Worm (Caenorhabditis elegans) whole organism, mixed stage, embryonic: Measurements from ENCODE around the gene scb-1.
A peak's percentile ranks its signal among the peaks of the same experiment; 100 is the strongest.

Source experiments
- bed-3 ChIP-seq: fragments of 200-800 bp; sonication (Bioruptor generic); optimal IDR thresholded peaks from 3 replicates; lab custom pipeline; 2018; ENCODE audit warnings: mild to moderate bottlenecking, missing genetic modification characterization, moderate library complexity, missing compliant biosample characterization
- blmp-1 ChIP-seq: fragments of 150-350 bp; optimal IDR thresholded peaks from 2 replicates; lab custom pipeline; 2014; ENCODE audit warnings: missing biosample characterization, missing genetic modification characterization
- ceh-39 ChIP-seq: fragments of 150-350 bp; optimal IDR thresholded peaks from 2 replicates; lab custom pipeline; 2014; ENCODE audit warnings: missing biosample characterization, missing genetic modification characterization
- ceh-43 ChIP-seq: fragments of 200-800 bp; sonication (Bioruptor generic); optimal IDR thresholded peaks from 2 replicates; lab custom pipeline; 2018; ENCODE audit warnings: mild to moderate bottlenecking, missing genetic modification characterization, moderate library complexity, missing compliant biosample characterization
- ceh-83 ChIP-seq: fragments of 200-800 bp; sonication (Bioruptor generic); optimal IDR thresholded peaks from 2 replicates; lab custom pipeline; 2018; ENCODE audit warnings: mild to moderate bottlenecking, missing genetic modification characterization, missing compliant biosample characterization
- ces-1 ChIP-seq: fragments of 150-350 bp; optimal IDR thresholded peaks from 2 replicates; lab custom pipeline; 2014; ENCODE audit warnings: missing biosample characterization, missing genetic modification reagents, missing genetic modification characterization
- cnd-1 ChIP-seq: fragments of 200-800 bp; sonication (Bioruptor generic); optimal IDR thresholded peaks from 2 replicates; lab custom pipeline; 2018; ENCODE audit warnings: mild to moderate bottlenecking, missing genetic modification characterization, missing compliant biosample characterization
- drap-1 ChIP-seq: fragments of 200-800 bp; sonication (Bioruptor generic); optimal IDR thresholded peaks from 3 replicates; lab custom pipeline; 2018; ENCODE audit warnings: mild to moderate bottlenecking, missing genetic modification characterization, missing compliant biosample characterization
- elt-1 ChIP-seq: sonication (generic microtip); optimal IDR thresholded peaks from 2 replicates; lab custom pipeline; 2017; ENCODE audit warnings: missing genetic modification characterization, mild to moderate bottlenecking, missing compliant biosample characterization, antibody characterized with exemption, moderate library complexity, borderline replicate concordance; ENCODE audit not compliant: insufficient read depth
- elt-3 ChIP-seq: fragments of 150-350 bp; optimal IDR thresholded peaks from 2 replicates; lab custom pipeline; 2014; ENCODE audit warnings: missing biosample characterization, missing genetic modification characterization
- flh-1 ChIP-seq: fragments of 200-800 bp; sonication (Bioruptor generic); optimal IDR thresholded peaks from 2 replicates; lab custom pipeline; 2018; ENCODE audit warnings: mild to moderate bottlenecking, missing genetic modification characterization, moderate library complexity, missing compliant biosample characterization
- ham-2 ChIP-seq: fragments of 200-800 bp; sonication (Bioruptor generic); optimal IDR thresholded peaks from 2 replicates; lab custom pipeline; 2018; ENCODE audit warnings: mild to moderate bottlenecking, missing genetic modification characterization, missing compliant biosample characterization
- hlh-1 ChIP-seq: fragments of 150-350 bp; optimal IDR thresholded peaks from 2 replicates; lab custom pipeline; 2014; ENCODE audit warnings: missing biosample characterization, missing genetic modification reagents, missing genetic modification characterization
- lin-13 ChIP-seq: fragments of 150-350 bp; optimal IDR thresholded peaks from 2 replicates; lab custom pipeline; 2014; ENCODE audit warnings: missing biosample characterization, missing genetic modification characterization
- lin-32 ChIP-seq: fragments of 200-800 bp; sonication (Bioruptor generic); optimal IDR thresholded peaks from 2 replicates; lab custom pipeline; 2018; ENCODE audit warnings: mild to moderate bottlenecking, missing genetic modification characterization, missing compliant biosample characterization
- lsy-2 ChIP-seq: fragments of 150-350 bp; optimal IDR thresholded peaks from 2 replicates; lab custom pipeline; 2014; ENCODE audit warnings: missing biosample characterization, missing genetic modification characterization
- mab-5 ChIP-seq: fragments of 150-350 bp; optimal IDR thresholded peaks from 2 replicates; lab custom pipeline; 2014; ENCODE audit warnings: missing biosample characterization, missing genetic modification characterization
- mep-1 ChIP-seq: fragments of 150-350 bp; optimal IDR thresholded peaks from 2 replicates; lab custom pipeline; 2017; ENCODE audit warnings: missing biosample characterization, missing genetic modification reagents, missing genetic modification characterization, inconsistent platforms
- mls-2 ChIP-seq: sonication (generic microtip); optimal IDR thresholded peaks from 2 replicates; lab custom pipeline; 2016; ENCODE audit warnings: mild to moderate bottlenecking, missing genetic modification characterization, moderate library complexity, missing compliant biosample characterization
- nhr-12 ChIP-seq: fragments of 150-350 bp; optimal IDR thresholded peaks from 2 replicates; lab custom pipeline; 2014; ENCODE audit warnings: missing biosample characterization, missing genetic modification characterization
- nhr-237 ChIP-seq: fragments of 150-350 bp; optimal IDR thresholded peaks from 2 replicates; lab custom pipeline; 2014; ENCODE audit warnings: missing biosample characterization, missing genetic modification characterization
- nhr-28 ChIP-seq: fragments of 150-350 bp; optimal IDR thresholded peaks from 2 replicates; lab custom pipeline; 2014; ENCODE audit warnings: missing biosample characterization, missing genetic modification characterization
- nhr-76 ChIP-seq: sonication (generic microtip); optimal IDR thresholded peaks from 2 replicates; lab custom pipeline; 2017; ENCODE audit warnings: missing biosample characterization, missing genetic modification characterization
- sem-2 ChIP-seq: fragments of 200-800 bp; sonication (Bioruptor generic); optimal IDR thresholded peaks from 2 replicates; lab custom pipeline; 2018; ENCODE audit warnings: mild to moderate bottlenecking, missing genetic modification characterization, missing compliant biosample characterization
- sptf-1 ChIP-seq: sonication (generic microtip); optimal IDR thresholded peaks from 2 replicates; lab custom pipeline; 2017; ENCODE audit warnings: mild to moderate bottlenecking, missing genetic modification characterization, moderate library complexity, missing compliant biosample characterization
- tbx-8 ChIP-seq: fragments of 200-800 bp; sonication (Bioruptor generic); optimal IDR thresholded peaks from 2 replicates; lab custom pipeline; 2018; ENCODE audit warnings: mild to moderate bottlenecking, missing genetic modification characterization, moderate library complexity, missing compliant biosample characterization
- unc-120 ChIP-seq: sonication (generic microtip); optimal IDR thresholded peaks from 2 replicates; lab custom pipeline; 2017; ENCODE audit warnings: missing genetic modification characterization, missing compliant biosample characterization; ENCODE audit not compliant: poor library complexity, severe bottlenecking
- unc-62 ChIP-seq: fragments of 150-350 bp; optimal IDR thresholded peaks from 2 replicates; lab custom pipeline; 2014; ENCODE audit warnings: missing biosample characterization, missing genetic modification reagents, missing genetic modification characterization
- zip-8 ChIP-seq: fragments of 150-350 bp; optimal IDR thresholded peaks from 2 replicates; lab custom pipeline; 2014; ENCODE audit warnings: missing biosample characterization, missing genetic modification characterization
- ztf-11 ChIP-seq: fragments of 150-350 bp; optimal IDR thresholded peaks from 2 replicates; lab custom pipeline; 2014; ENCODE audit warnings: missing biosample characterization, missing genetic modification characterization

The scb-1 gene

DNA sequence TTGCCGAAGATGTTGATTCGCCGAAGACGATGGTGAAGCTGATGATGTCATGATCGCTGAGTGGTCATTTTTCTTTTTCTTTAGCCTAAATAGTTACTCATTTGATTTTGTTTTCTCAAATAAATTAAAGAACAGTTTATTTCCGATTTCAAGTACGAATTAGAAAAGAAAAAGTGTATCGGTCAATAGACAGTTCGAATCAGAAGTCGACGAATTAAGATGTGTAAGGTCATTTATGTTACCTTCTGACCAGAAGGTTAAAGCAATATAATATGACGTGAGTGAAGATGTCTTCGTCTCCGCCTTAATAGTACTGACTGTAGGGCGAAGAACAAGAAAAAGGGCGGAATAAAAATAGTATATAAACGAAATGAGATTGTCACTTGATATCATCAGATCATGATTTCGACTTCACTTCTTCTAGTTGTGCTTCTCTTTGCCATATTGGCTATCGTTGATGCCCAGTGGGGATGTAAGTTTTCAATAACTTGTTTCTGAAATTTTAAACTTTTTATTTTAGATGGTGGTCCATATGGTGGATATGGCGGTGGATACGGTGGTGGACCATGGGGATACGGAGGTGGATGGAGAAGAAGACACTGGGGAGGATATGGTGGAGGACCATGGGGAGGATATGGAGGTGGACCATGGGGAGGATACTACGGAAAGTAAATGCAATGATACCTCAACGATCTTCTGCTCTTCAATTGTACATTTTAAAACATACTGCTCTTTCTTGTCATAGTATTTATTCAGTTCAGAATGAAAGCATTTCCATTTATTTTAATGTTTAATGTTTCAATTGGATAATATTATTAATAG lies 27.7 kb upstream of the scb-1 start, which contains the start of the genes T19C4.24 and nlp-33:
Gene T19C4.24, minus strand, starts transcription at position 51 of the 822 bp plus-strand sequence.
Gene nlp-33, plus strand, starts transcription at position 389 of the 822 bp plus-strand sequence.
- TF ChIP-seq sptf-1 (tag; lab: Kevin White, UChicago) (no peak), ceh-39 (no peak), lin-32 (no peak), mls-2 (no peak), lsy-2 (tag; lab: Kevin White, UChicago) (no peak), mep-1 (tag; lab: Kevin White, UChicago) (no peak), ces-1 (GFP tag; lab: Kevin White, UChicago) (no peak), ceh-83 (no peak), hlh-1 (tag; lab: Kevin White, UChicago) (no peak), ceh-43 (GFP tag; lab: Kevin White, UChicago) (no peak), ham-2 (GFP tag; lab: Kevin White, UChicago) (no peak), elt-3 (tag; lab: Kevin White, UChicago) (no peak), drap-1 (no peak), lin-13 (tag; lab: Kevin White, UChicago) (no peak), nhr-28 (tag; lab: Kevin White, UChicago) (no peak), sem-2 (no peak), cnd-1 (tag; lab: Kevin White, UChicago) (no peak)

- TF ChIP-seq flh-1 (GFP tag; lab: Kevin White, UChicago) (no peak), nhr-76 (tag; lab: Kevin White, UChicago) (no peak), ceh-39 (no peak), cnd-1 (tag; lab: Kevin White, UChicago) (no peak), drap-1 (no peak), mab-5 (no peak), nhr-237 (tag; lab: Kevin White, UChicago) (no peak)
- TF ChIP-seq, all 35 proteins: peak for 0
Observed at ce11 chrV:11144694-11145093, 25.2 kb upstream of the scb-1 start, which contains the start of gene C06H2.7. Gene C06H2.7, minus strand, starts transcription at chrV:11144794.

- TF ChIP-seq ztf-11 (no peak), lsy-2 (tag; lab: Kevin White, UChicago) (no peak), ces-1 (GFP tag; lab: Kevin White, UChicago) (no peak), blmp-1 (tag; lab: Kevin White, UChicago) (no peak), sptf-1 (tag; lab: Kevin White, UChicago) (no peak)
- TF ChIP-seq, all 35 proteins: peak for 0
Observed at ce11 chrV:11141179-11141578, 21.7 kb upstream of the scb-1 start, which contains the start of gene folt-1. Gene folt-1, plus strand, starts transcription at chrV:11141479.

DNA sequence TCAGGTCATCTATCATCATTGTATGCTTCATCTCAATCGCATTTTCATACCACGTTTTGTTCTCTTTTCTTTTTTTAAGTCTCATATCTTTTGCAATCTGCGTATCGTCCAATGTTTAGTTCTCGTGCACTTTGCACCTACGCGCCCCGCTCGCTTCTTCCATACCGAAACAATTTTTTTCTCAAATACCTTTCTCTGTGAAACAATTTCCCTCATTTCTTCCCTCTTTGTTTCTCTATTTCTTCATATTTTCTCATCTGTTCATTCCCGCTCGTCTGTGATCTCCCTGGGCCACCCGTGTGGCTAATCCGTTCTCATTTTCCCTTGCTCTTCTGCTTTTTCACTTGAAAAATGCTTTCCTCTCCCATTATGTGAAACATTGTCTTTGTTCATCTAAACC lies 20.8 kb upstream of the scb-1 start:
- no peak for TF ChIP-seq ceh-43 (GFP tag; lab: Kevin White, UChicago)
- TF ChIP-seq mab-5 = no peak
- TF ChIP-seq zip-8 = no peak
- TF ChIP-seq cnd-1 (tag; lab: Kevin White, UChicago) = no peak
- TF ChIP-seq nhr-76 (tag; lab: Kevin White, UChicago) = no peak
- no peak for TF ChIP-seq nhr-12
- TF ChIP-seq unc-120 (tag; lab: Kevin White, UChicago) = peak; percentile 65
- TF ChIP-seq ceh-83 = no peak
- TF ChIP-seq lsy-2 (tag; lab: Kevin White, UChicago) = no peak
- TF ChIP-seq hlh-1 (tag; lab: Kevin White, UChicago) = peak; percentile 3
- no peak for TF ChIP-seq ces-1 (GFP tag; lab: Kevin White, UChicago)
- no peak for TF ChIP-seq tbx-8
- TF ChIP-seq elt-3 (tag; lab: Kevin White, UChicago) = no peak
- TF ChIP-seq blmp-1 (tag; lab: Kevin White, UChicago) = no peak
- no peak for TF ChIP-seq elt-1 (tag; lab: Kevin White, UChicago)
- TF ChIP-seq drap-1 = no peak
- TF ChIP-seq unc-62 (GFP tag; lab: Kevin White, UChicago) = no peak

DNA sequence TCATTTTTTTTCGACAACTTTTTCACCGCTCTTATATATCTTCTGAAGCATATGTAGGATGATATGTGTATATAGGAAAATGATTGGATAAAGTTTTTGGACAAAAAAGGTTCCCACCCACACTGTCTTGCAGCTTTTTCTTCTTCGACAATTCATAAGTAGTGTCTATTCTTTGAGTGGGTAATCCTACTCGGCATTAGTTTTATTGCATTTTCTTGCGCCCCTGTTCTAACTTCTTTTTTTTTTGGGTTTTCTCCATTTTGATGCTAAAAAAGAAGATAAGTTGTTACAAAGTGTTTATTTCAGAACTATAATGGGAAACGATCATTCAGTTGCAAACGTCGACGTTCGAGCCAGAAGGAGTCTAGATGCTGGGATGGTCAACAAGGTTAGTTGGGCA lies 14.8 kb upstream of the scb-1 start, which contains the start of gene glb-3:
Gene glb-3, plus strand, starts transcription at position 301 of the 400 bp plus-strand sequence.
- TF ChIP-seq nhr-237 (tag; lab: Kevin White, UChicago) (no peak), ceh-43 (GFP tag; lab: Kevin White, UChicago) (no peak), drap-1 (no peak), zip-8 (no peak), lin-32 (no peak), hlh-1 (tag; lab: Kevin White, UChicago) (no peak), ceh-83 (no peak), nhr-28 (tag; lab: Kevin White, UChicago) (no peak), bed-3 (GFP tag; lab: Kevin White, UChicago) (no peak), nhr-12 (no peak), flh-1 (GFP tag; lab: Kevin White, UChicago) (no peak)
- TF ChIP-seq, all 35 proteins: peak for 0
